Worm (Caenorhabditis elegans) whole organism, L2 larva: ENCODE measurements around the gene top-2.

Experiments
- R02D3.7 ChIP-seq: fragments of 150-350 bp; optimal IDR thresholded peaks from 2 replicates; lab custom pipeline; 2014; ENCODE audit warnings: missing biosample characterization, missing genetic modification characterization
- ZK546.5 ChIP-seq: sonication (generic microtip); optimal IDR thresholded peaks from 2 replicates; lab custom pipeline; 2017; ENCODE audit warnings: missing biosample characterization, missing genetic modification characterization
- blmp-1 ChIP-seq: sonication (generic microtip); optimal IDR thresholded peaks from 2 replicates; lab custom pipeline; 2017; ENCODE audit warnings: missing genetic modification characterization, mild to moderate bottlenecking, missing compliant biosample characterization, antibody characterized with exemption, moderate library complexity; ENCODE audit not compliant: insufficient read depth
- ceh-82 ChIP-seq: fragments of 150-350 bp; optimal IDR thresholded peaks from 2 replicates; lab custom pipeline; 2014; ENCODE audit warnings: missing biosample characterization, missing genetic modification characterization
- egl-27 ChIP-seq: sonication (generic microtip); optimal IDR thresholded peaks from 3 replicates; lab custom pipeline; 2017; ENCODE audit warnings: missing biosample characterization, missing genetic modification reagents, missing genetic modification characterization
- elt-3 ChIP-seq: sonication (generic microtip); optimal IDR thresholded peaks from 2 replicates; lab custom pipeline; 2017; ENCODE audit warnings: missing biosample characterization, missing genetic modification characterization
- fos-1 ChIP-seq: fragments of 150-350 bp; optimal IDR thresholded peaks from 2 replicates; lab custom pipeline; 2014; ENCODE audit warnings: missing biosample characterization, missing genetic modification characterization
- lin-11 ChIP-seq: fragments of 150-350 bp; sonication (generic microtip); optimal IDR thresholded peaks from 2 replicates; lab custom pipeline; 2014; ENCODE audit warnings: missing biosample characterization, missing genetic modification characterization, inconsistent platforms, mixed read lengths
- nhr-12 ChIP-seq: fragments of 150-350 bp; optimal IDR thresholded peaks from 2 replicates; lab custom pipeline; 2014; ENCODE audit warnings: missing biosample characterization, missing genetic modification characterization
- nhr-77 ChIP-seq: fragments of 150-350 bp; optimal IDR thresholded peaks from 2 replicates; lab custom pipeline; 2014; ENCODE audit warnings: missing biosample characterization, missing genetic modification characterization
- snpc-4 ChIP-seq: fragments of 150-350 bp; optimal IDR thresholded peaks from 2 replicates; lab custom pipeline; 2014; ENCODE audit warnings: missing biosample characterization, missing genetic modification characterization
- unc-55 ChIP-seq: fragments of 150-350 bp; sonication (generic microtip); optimal IDR thresholded peaks from 3 replicates; lab custom pipeline; 2014; ENCODE audit warnings: missing biosample characterization, missing genetic modification reagents, missing genetic modification characterization
- ztf-11 ChIP-seq: sonication (generic microtip); optimal IDR thresholded peaks from 2 replicates; lab custom pipeline; 2017; ENCODE audit warnings: missing biosample characterization, missing genetic modification characterization

DNA sequence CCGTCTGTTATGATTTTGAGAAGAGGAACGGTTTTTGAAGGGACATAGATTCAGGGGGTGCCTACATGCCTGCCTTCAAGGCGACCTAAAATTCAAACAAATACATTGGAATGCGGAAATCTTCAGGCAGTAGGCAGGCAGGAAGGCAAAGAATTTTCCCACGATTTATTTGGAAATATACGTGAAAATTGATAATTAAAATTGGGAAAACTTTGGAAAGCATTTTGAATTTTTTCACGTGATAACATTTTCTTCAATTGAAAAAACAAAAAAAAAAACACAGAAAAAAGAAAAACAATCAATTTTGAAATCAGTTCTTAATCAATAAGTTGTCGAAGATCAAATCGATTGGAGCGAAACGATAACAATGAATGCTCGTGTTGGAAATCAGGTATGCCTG, 31.3 kb downstream of the top-2 start, which contains the start of gene ZK930.4:
- TF ChIP-seq snpc-4 (tag; lab: Kevin White, UChicago) (no peak), elt-3 (tag; lab: Kevin White, UChicago) (no peak), ZK546.5 (tag; lab: Kevin White, UChicago) (no peak), egl-27 (tag; lab: Kevin White, UChicago) (no peak), unc-55 (GFP tag; lab: Kevin White, UChicago) (no peak), blmp-1 (tag; lab: Kevin White, UChicago) (no peak), ceh-82 (tag; lab: Kevin White, UChicago) (no peak), nhr-12 (tag; lab: Kevin White, UChicago) (no peak), nhr-77 (tag; lab: Kevin White, UChicago) (no peak), lin-11 (tag; lab: Kevin White, UChicago) (no peak), R02D3.7 (tag; lab: Kevin White, UChicago) (no peak), ztf-11 (tag; lab: Kevin White, UChicago) (no peak), fos-1 (tag; lab: Kevin White, UChicago) (no peak)
